Worm (Caenorhabditis elegans) whole organism, late embryonic: ENCODE results near the gene ghi-1.

ENCODE experiments used
- ama-1 ChIP-seq: fragments of 150-350 bp; optimal IDR thresholded peaks from 2 replicates; lab custom pipeline; 2014
- ceh-45 ChIP-seq: fragments of 200-800 bp; sonication (Bioruptor generic); IDR thresholded peaks from 2 replicates; pipeline ENCODE4 v1.3.6; 2022; ENCODE audit warnings: missing genetic modification reagents, missing genetic modification characterization, missing compliant biosample characterization
- fkh-10 ChIP-seq: fragments of 150-350 bp; optimal IDR thresholded peaks from 2 replicates; lab custom pipeline; 2014; ENCODE audit warnings: missing biosample characterization, missing genetic modification reagents, missing genetic modification characterization
- pqm-1 ChIP-seq: sonication (generic microtip); optimal IDR thresholded peaks from 2 replicates; lab custom pipeline; 2016; ENCODE audit warnings: missing genetic modification characterization, missing compliant biosample characterization
- sox-4 ChIP-seq: sonication (generic microtip); optimal IDR thresholded peaks from 2 replicates; lab custom pipeline; 2017; ENCODE audit warnings: mild to moderate bottlenecking, missing genetic modification characterization, inconsistent platforms, missing compliant biosample characterization

ce11 chrII:11636617-11637016 is 9.9 kb upstream of the ghi-1 start:
- peak; percentile 55 for TF ChIP-seq ama-1 (lab: Kevin White, UChicago)
- no peak for TF ChIP-seq pqm-1 (tag; lab: Kevin White, UChicago)
- TF ChIP-seq ceh-45 (GFP tag; lab: Robert Waterston, UW) = no peak
- TF ChIP-seq sox-4 (tag; lab: Kevin White, UChicago) = no peak
- no peak for TF ChIP-seq fkh-10 (GFP tag; lab: Kevin White, UChicago)
